Worm (Caenorhabditis elegans) whole organism, young adult: Measurements from ENCODE around the gene W08G11.3.

Experiments
- B0035.1 ChIP-seq: sonication (generic microtip); optimal IDR thresholded peaks from 2 replicates; lab custom pipeline; 2016; ENCODE audit warnings: missing genetic modification characterization, mild to moderate bottlenecking, missing compliant biosample characterization, missing genotype, missing genetic modification reagents
- F37B4.10 ChIP-seq: fragments of 200-800 bp; sonication (Bioruptor generic); IDR thresholded peaks from 2 replicates; pipeline ENCODE4 v1.3.6; 2022; ENCODE audit warnings: missing genetic modification characterization, missing compliant biosample characterization
- ama-1 ChIP-seq, 3 experiments: fragments of 150-350 bp in 1 of 3; sonication (generic microtip) in 2 of 3; optimal IDR thresholded peaks; 2 replicates each; lab custom pipeline; 2014 to 2018; ENCODE audit warnings: missing biosample characterization in 2 of 3, missing genetic modification characterization in 2 of 3, missing genetic modification reagents in 2 of 3
- ceh-100 ChIP-seq: fragments of 200-800 bp; sonication (Bioruptor generic); IDR thresholded peaks from 2 replicates; pipeline ENCODE4 v1.3.6; 2022; ENCODE audit warnings: missing genetic modification reagents, missing genetic modification characterization, missing compliant biosample characterization
- ekl-4 ChIP-seq: fragments of 200-800 bp; sonication (Bioruptor generic); IDR thresholded peaks from 2 replicates; pipeline ENCODE4 v1.3.6; 2022; ENCODE audit warnings: missing genetic modification reagents, missing genetic modification characterization, missing compliant biosample characterization
- let-526 ChIP-seq: fragments of 200-800 bp; sonication (Bioruptor generic); IDR thresholded peaks from 2 replicates; pipeline ENCODE4 v1.3.6; 2022; ENCODE audit warnings: missing genetic modification reagents, missing genetic modification characterization, missing compliant biosample characterization
- lin-35 ChIP-seq, 3 experiments: fragments of 150-350 bp in 2 of 3; sonication (generic microtip) in 1 of 3; optimal IDR thresholded peaks; 2 replicates each; lab custom pipeline; 2014 to 2018; ENCODE audit warnings: missing biosample characterization in 3 of 3, missing genetic modification characterization in 3 of 3, missing genetic modification reagents in 3 of 3
- madf-6 ChIP-seq: fragments of 200-800 bp; sonication (Bioruptor generic); IDR thresholded peaks from 2 replicates; pipeline ENCODE4 v1.3.6; 2022; ENCODE audit warnings: missing genetic modification reagents, missing genetic modification characterization, missing compliant biosample characterization
- nhr-120 ChIP-seq: fragments of 200-800 bp; sonication (Bioruptor generic); IDR thresholded peaks from 2 replicates; pipeline ENCODE4 v1.3.6; 2022; ENCODE audit warnings: missing genetic modification characterization, missing compliant biosample characterization
- nhr-90 ChIP-seq: sonication (generic microtip); optimal IDR thresholded peaks from 2 replicates; lab custom pipeline; 2016; ENCODE audit warnings: missing genotype, mild to moderate bottlenecking, missing genetic modification characterization, missing compliant biosample characterization
- pha-4 ChIP-seq: fragments of 150-350 bp; sonication (generic microtip); optimal IDR thresholded peaks from 2 replicates; lab custom pipeline; 2014; ENCODE audit warnings: missing biosample characterization, missing genetic modification reagents, missing genetic modification characterization
- sdz-38 ChIP-seq: sonication (generic microtip); optimal IDR thresholded peaks from 2 replicates; lab custom pipeline; 2016; ENCODE audit warnings: missing genotype, missing genetic modification characterization, missing compliant biosample characterization
- snpc-1.3 ChIP-seq: sonication (generic microtip); optimal IDR thresholded peaks from 2 replicates; lab custom pipeline; 2017; ENCODE audit warnings: missing genetic modification characterization, mild to moderate bottlenecking, missing compliant biosample characterization, antibody characterized with exemption, moderate library complexity, missing genotype, missing genetic modification reagents; ENCODE audit not compliant: insufficient read depth
- snpc-4 ChIP-seq, 5 experiments: fragments of 150-350 bp in 1 of 5; sonication (generic microtip) in 4 of 5; optimal IDR thresholded peaks; 2 replicates each; lab custom pipeline; 2014 to 2018; ENCODE audit warnings: missing genetic modification characterization in 5 of 5, missing biosample characterization in 3 of 5, antibody characterized with exemption in 2 of 5, mild to moderate bottlenecking in 2 of 5, missing compliant biosample characterization in 2 of 5, missing genotype in 2 of 5, moderate library complexity in 2 of 5, missing genetic modification reagents in 1 of 5

DNA sequence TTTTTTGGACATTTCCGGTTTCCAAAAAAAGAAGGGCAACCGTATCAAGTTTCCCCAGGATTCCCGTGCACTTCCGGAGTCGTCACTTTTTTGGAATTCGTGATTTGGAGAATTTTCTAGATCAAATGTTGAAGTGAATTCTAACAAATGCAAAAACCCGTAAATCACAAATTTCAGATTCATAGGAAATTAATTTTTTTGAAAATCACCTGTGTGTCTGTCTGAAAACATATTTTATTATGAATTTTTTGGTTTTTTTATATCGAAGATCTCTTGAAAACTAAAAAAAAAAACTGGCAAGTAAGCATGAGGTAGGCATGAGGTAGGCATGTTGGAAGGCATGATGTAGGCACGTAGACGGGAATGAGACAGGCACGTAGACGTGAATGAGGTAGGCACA is 17.4 kb upstream of the W08G11.3 start:
- TF ChIP-seq snpc-4 (GFP tag; optimal IDR thresholded peaks at IDR 0.05; lab: Kevin White, UChicago) (no peak), snpc-4 (tag; optimal IDR thresholded peaks at IDR 0.05; lab: Kevin White, UChicago) (no peak), ama-1 (optimal IDR thresholded peaks at IDR 0.05; lab: Kevin White, UChicago) (no peak), ama-1 (GFP tag; optimal IDR thresholded peaks at IDR 0.05; lab: Kevin White, UChicago) (no peak), lin-35 (GFP tag; optimal IDR thresholded peaks at IDR 0.05; lab: Kevin White, UChicago) (no peak), madf-6 (GFP tag; lab: Robert Waterston, UW) (no peak), nhr-90 (tag; lab: Kevin White, UChicago) (no peak), let-526 (GFP tag; lab: Robert Waterston, UW) (no peak), sdz-38 (tag; lab: Kevin White, UChicago) (no peak), F37B4.10 (GFP tag; lab: Robert Waterston, UW) (no peak), nhr-120 (no peak), ceh-100 (GFP tag; lab: Robert Waterston, UW) (no peak), pha-4 (tag; lab: Kevin White, UChicago) (no peak), ekl-4 (GFP tag; lab: Robert Waterston, UW) (no peak), B0035.1 (tag; lab: Kevin White, UChicago) (no peak), snpc-1.3 (tag; lab: Kevin White, UChicago) (no peak)
